Worm (Caenorhabditis elegans) whole organism, L2 larva: ENCODE results near the gene C06C3.3.

Source experiments
- F13H6.1 ChIP-seq: sonication (generic microtip); optimal IDR thresholded peaks from 2 replicates; lab custom pipeline; 2016; ENCODE audit warnings: missing genetic modification characterization, missing compliant biosample characterization
- alr-1 ChIP-seq: fragments of 150-350 bp; optimal IDR thresholded peaks from 2 replicates; lab custom pipeline; 2014; ENCODE audit warnings: missing biosample characterization, missing genetic modification characterization
- aly-2 ChIP-seq: fragments of 150-350 bp; optimal IDR thresholded peaks from 2 replicates; lab custom pipeline; 2014; ENCODE audit warnings: missing biosample characterization, missing genetic modification characterization
- ama-1 ChIP-seq: fragments of 150-350 bp; optimal IDR thresholded peaks from 2 replicates; lab custom pipeline; 2018; ENCODE audit warnings: inconsistent platforms
- ceh-16 ChIP-seq: fragments of 150-350 bp; optimal IDR thresholded peaks from 2 replicates; lab custom pipeline; 2014; ENCODE audit warnings: missing biosample characterization, missing genetic modification characterization
- elt-1 ChIP-seq: fragments of 150-350 bp; optimal IDR thresholded peaks from 2 replicates; lab custom pipeline; 2014; ENCODE audit warnings: missing biosample characterization, missing genetic modification characterization
- lin-13 ChIP-seq: fragments of 150-350 bp; optimal IDR thresholded peaks from 2 replicates; lab custom pipeline; 2014; ENCODE audit warnings: missing biosample characterization, missing genetic modification reagents, missing genetic modification characterization
- lin-39 ChIP-seq: fragments of 150-350 bp; optimal IDR thresholded peaks from 2 replicates; lab custom pipeline; 2014; ENCODE audit warnings: missing biosample characterization, missing genetic modification reagents, missing genetic modification characterization
- nhr-237 ChIP-seq: fragments of 150-350 bp; optimal IDR thresholded peaks from 2 replicates; lab custom pipeline; 2014; ENCODE audit warnings: missing biosample characterization, missing genetic modification characterization
- skn-1 ChIP-seq: sonication (generic microtip); optimal IDR thresholded peaks from 2 replicates; lab custom pipeline; 2017; ENCODE audit warnings: missing biosample characterization, missing genetic modification characterization
- sma-3 ChIP-seq: sonication (generic microtip); optimal IDR thresholded peaks from 2 replicates; lab custom pipeline; 2016; ENCODE audit warnings: missing genetic modification reagents, missing genetic modification characterization, missing compliant biosample characterization
- ztf-11 ChIP-seq: sonication (generic microtip); optimal IDR thresholded peaks from 2 replicates; lab custom pipeline; 2017; ENCODE audit warnings: missing biosample characterization, missing genetic modification characterization

DNA sequence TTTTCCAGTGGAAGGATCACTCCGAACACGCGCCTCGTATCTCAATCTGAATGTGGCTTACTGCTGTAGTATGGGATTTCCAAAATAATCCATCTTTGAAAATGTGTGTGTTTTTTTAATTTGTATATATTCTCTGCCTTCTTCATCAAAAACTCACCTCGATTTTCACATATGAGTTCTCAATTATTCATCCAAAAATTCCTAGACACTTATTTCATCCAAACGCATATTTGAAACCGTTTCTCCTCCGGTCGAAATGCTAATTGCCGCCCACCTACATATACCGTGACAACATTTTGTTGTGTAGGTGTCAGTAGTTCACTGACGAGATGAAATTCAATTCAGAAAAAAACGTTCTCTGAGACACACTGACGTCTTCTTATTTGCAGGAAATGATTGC, 24.8 kb downstream of the C06C3.3 start:
- no peak for TF ChIP-seq skn-1 (tag; lab: Kevin White, UChicago)
- TF ChIP-seq lin-39 (tag; lab: Kevin White, UChicago): no peak
- no peak for TF ChIP-seq F13H6.1 (tag; lab: Kevin White, UChicago)
- no peak for TF ChIP-seq elt-1
- no peak for TF ChIP-seq lin-13
- no peak for TF ChIP-seq ztf-11 (tag; lab: Kevin White, UChicago)
- no peak for TF ChIP-seq ama-1 (lab: Kevin White, UChicago)
- no peak for TF ChIP-seq aly-2 (tag; lab: Kevin White, UChicago)
- TF ChIP-seq ceh-16: no peak
- TF ChIP-seq sma-3 (GFP tag; lab: Kevin White, UChicago): no peak
- no peak for TF ChIP-seq alr-1 (tag; lab: Kevin White, UChicago)
- no peak for TF ChIP-seq nhr-237 (tag; lab: Kevin White, UChicago)
